Fruit fly (Drosophila melanogaster): ENCODE results near the gene ome.

The ome gene

dm6 chr3L:14781082-14781862 lies 108.6 kb downstream of the ome start (continued):
- TF ChIP-seq Doc3 (GFP tag; IDR thresholded peaks at IDR 0.05; ENCODE audit: partially characterized antibody): no peak; the same call in 2 of the 3 replicates
- TF ChIP-seq fu2 (GFP tag; optimal IDR thresholded peaks at IDR 0.05): peak; percentile 7
- peak; percentile 33 for TF ChIP-seq Jarid2 (GFP tag; optimal IDR thresholded peaks at IDR 0.05)
- TF ChIP-seq bsh (GFP tag; optimal IDR thresholded peaks at IDR 0.05): peak; percentile 61 to 62
- no peak for TF ChIP-seq CG6272 (GFP tag; IDR thresholded peaks at IDR 0.05)
- no peak for TF ChIP-seq CG42726 (GFP tag; IDR thresholded peaks at IDR 0.05; ENCODE audit: partially characterized antibody)
- TF ChIP-seq fd64A (GFP tag; optimal IDR thresholded peaks at IDR 0.05): peak; percentile 74
- no peak for TF ChIP-seq ap (GFP tag; IDR thresholded peaks at IDR 0.05)
- peak; percentile 92 for TF ChIP-seq CG17829 (tag; optimal IDR thresholded peaks at IDR 0.05)
- peak; percentile 46 for TF ChIP-seq Max (GFP tag; optimal IDR thresholded peaks at IDR 0.05)
- TF ChIP-seq CG30431 (GFP tag; optimal IDR thresholded peaks at IDR 0.05): peak; percentile 55
- no peak; the same call in 1 of the 2 replicates for TF ChIP-seq E2f2 (GFP tag; IDR thresholded peaks at IDR 0.05)
- TF ChIP-seq cas (GFP tag; IDR thresholded peaks at IDR 0.05): peak; percentile 20; the same call in 1 of the 2 replicates
- no peak for TF ChIP-seq CG2199 (GFP tag; IDR thresholded peaks at IDR 0.05)
- TF ChIP-seq Dfd (GFP tag; optimal IDR thresholded peaks at IDR 0.05): no peak
- TF ChIP-seq CG3065 (GFP tag; optimal IDR thresholded peaks at IDR 0.05): peak; percentile 94
- no peak for TF ChIP-seq btn (GFP tag; optimal IDR thresholded peaks at IDR 0.05)
- peak; percentile 45 for TF ChIP-seq trh (GFP tag; optimal IDR thresholded peaks at IDR 0.05)
- TF ChIP-seq sug (tag; optimal IDR thresholded peaks at IDR 0.05): peak; percentile 80
- TF ChIP-seq h (optimal IDR thresholded peaks at IDR 0.05): no peak
- TF ChIP-seq Asciz (GFP tag; optimal IDR thresholded peaks at IDR 0.05): peak; percentile 71
- TF ChIP-seq CG15073 (GFP tag; optimal IDR thresholded peaks at IDR 0.05): no peak
- TF ChIP-seq CG12744 (GFP tag; optimal IDR thresholded peaks at IDR 0.05): no peak
- no peak for TF ChIP-seq vnd (GFP tag; IDR thresholded peaks at IDR 0.05; ENCODE audit: partially characterized antibody)
- TF ChIP-seq D19B (GFP tag; optimal IDR thresholded peaks at IDR 0.05): peak; percentile 29
- TF ChIP-seq CG15269 (tag; optimal IDR thresholded peaks at IDR 0.05): peak; percentile 76
- peak; percentile 15 for TF ChIP-seq tx (GFP tag; optimal IDR thresholded peaks at IDR 0.05)
- peak; percentile 35; the same call in 2 of the 3 replicates for TF ChIP-seq zfh1 (GFP tag; IDR thresholded peaks at IDR 0.05)
- peak; percentile 81 for TF ChIP-seq CG12769 (tag; optimal IDR thresholded peaks at IDR 0.05)

- TF ChIP-seq CG11695 (GFP tag; IDR thresholded peaks at IDR 0.05): no peak
- TF ChIP-seq rib (GFP tag; IDR thresholded peaks at IDR 0.05): no peak
- TF ChIP-seq Nf-YC (tag; optimal IDR thresholded peaks at IDR 0.05): no peak
- TF ChIP-seq Drgx (GFP tag; IDR thresholded peaks at IDR 0.05): no peak
- no peak for TF ChIP-seq CG9215 (GFP tag; IDR thresholded peaks at IDR 0.05)
- TF ChIP-seq CG15514 (GFP tag; optimal IDR thresholded peaks at IDR 0.05): no peak
- TF ChIP-seq sna (GFP tag; IDR thresholded peaks at IDR 0.05; ENCODE audit: partially characterized antibody): no peak
- TF ChIP-seq CG9609 (GFP tag; optimal IDR thresholded peaks at IDR 0.05): no peak
- TF ChIP-seq dm (GFP tag; optimal IDR thresholded peaks at IDR 0.05): no peak
- no peak; the same call in 1 of the 2 replicates for TF ChIP-seq CG31441 (GFP tag; IDR thresholded peaks at IDR 0.05)
- no peak for TF ChIP-seq Mes4 (GFP tag; optimal IDR thresholded peaks at IDR 0.05)
- TF ChIP-seq Awh (GFP tag; IDR thresholded peaks at IDR 0.05): no peak
- no peak for TF ChIP-seq tll (GFP tag; optimal IDR thresholded peaks at IDR 0.05)
- no peak for TF ChIP-seq zf30C (GFP tag; optimal IDR thresholded peaks at IDR 0.05)
- no peak for TF ChIP-seq CG6683 (GFP tag; optimal IDR thresholded peaks at IDR 0.05)
- no peak for TF ChIP-seq CG32767 (GFP tag; IDR thresholded peaks at IDR 0.05)
- no peak for TF ChIP-seq NK7.1 (GFP tag; optimal IDR thresholded peaks at IDR 0.05)
- TF ChIP-seq Atf-2 (GFP tag; optimal IDR thresholded peaks at IDR 0.05): no peak
- no peak for TF ChIP-seq sisA (GFP tag; IDR thresholded peaks at IDR 0.05)
- TF ChIP-seq Med (GFP tag): no peak
- TF ChIP-seq CG9437 (GFP tag; optimal IDR thresholded peaks at IDR 0.05): peak; percentile 40
- peak; percentile 32 for TF ChIP-seq CoRest (tag; optimal IDR thresholded peaks at IDR 0.05)
- no peak for TF ChIP-seq run (tag; optimal IDR thresholded peaks at IDR 0.05)
Observed at dm6 chr3L:14781863-14782218, 109.2 kb downstream of the ome start.

Data from whole organism, embryonic.